Fruit fly (Drosophila melanogaster) whole organism, embryonic: ENCODE data around the gene CG33181.

Experiments
- Asciz ChIP-seq: fragments of 200-800 bp; sonication (Bioruptor generic); optimal IDR thresholded peaks from 2 replicates; lab custom pipeline; 2017; ENCODE audit warnings: missing biosample characterization, mild to moderate bottlenecking, missing genetic modification characterization, missing genetic modification reagents
- Atf-2 ChIP-seq: fragments of 200-800 bp; sonication (Bioruptor generic); optimal IDR thresholded peaks from 2 replicates; lab custom pipeline; 2016; ENCODE audit warnings: missing biosample characterization, missing genetic modification characterization
- CG10366 ChIP-seq: fragments of 200-800 bp; sonication (Bioruptor generic); IDR thresholded peaks from 2 replicates; pipeline ENCODE4 v1.3.6; 2022; ENCODE audit warnings: missing biosample characterization, missing genetic modification characterization
- CG11456 ChIP-seq: fragments of 200-800 bp; sonication (Bioruptor generic); IDR thresholded peaks from 3 replicates; pipeline ENCODE4 v1.3.6; 2022; ENCODE audit warnings: missing biosample characterization, missing genetic modification characterization
- CG12299 ChIP-seq: fragments of 200-800 bp; sonication (Bioruptor generic); optimal IDR thresholded peaks from 2 replicates; lab custom pipeline; 2018; ENCODE audit warnings: missing biosample characterization, mild to moderate bottlenecking, missing genetic modification characterization
- CG12659 ChIP-seq: fragments of 200-800 bp; sonication (Bioruptor generic); optimal IDR thresholded peaks from 3 replicates; lab custom pipeline; 2017; ENCODE audit warnings: mild to moderate bottlenecking, missing biosample characterization, missing genetic modification reagents, missing genetic modification characterization
- CG12769 ChIP-seq: fragments of 200-800 bp; sonication (Bioruptor generic); optimal IDR thresholded peaks from 2 replicates; lab custom pipeline; 2019; ENCODE audit warnings: missing biosample characterization, mild to moderate bottlenecking, missing genetic modification characterization, moderate library complexity
- CG15269 ChIP-seq: fragments of 200-800 bp; sonication (Bioruptor generic); optimal IDR thresholded peaks from 2 replicates; lab custom pipeline; 2018; ENCODE audit warnings: missing biosample characterization, mild to moderate bottlenecking, missing genetic modification characterization, moderate library complexity
- CG17359 ChIP-seq: fragments of 200-800 bp; sonication (Bioruptor generic); optimal IDR thresholded peaks from 3 replicates; lab custom pipeline; 2018; ENCODE audit warnings: missing biosample characterization, mild to moderate bottlenecking, missing genetic modification characterization, moderate library complexity
- CG2199 ChIP-seq: fragments of 200-800 bp; sonication (Bioruptor generic); IDR thresholded peaks from 3 replicates; pipeline ENCODE4 v1.3.6; 2022; ENCODE audit warnings: missing biosample characterization, missing genetic modification characterization
- CG30020 ChIP-seq: fragments of 200-800 bp; optimal IDR thresholded peaks from 2 replicates; lab custom pipeline; 2019; ENCODE audit warnings: missing biosample characterization, mild to moderate bottlenecking, missing genetic modification characterization, moderate library complexity
- CG3995 ChIP-seq: fragments of 200-800 bp; sonication (Bioruptor generic); optimal IDR thresholded peaks from 3 replicates; lab custom pipeline; 2016; ENCODE audit warnings: missing biosample characterization, missing genetic modification characterization
- CG4282 ChIP-seq: fragments of 200-800 bp; sonication (Bioruptor generic); optimal IDR thresholded peaks from 2 replicates; lab custom pipeline; 2016; ENCODE audit warnings: missing biosample characterization, missing genetic modification characterization
- CG4617 ChIP-seq: fragments of 200-800 bp; sonication (Bioruptor generic); optimal IDR thresholded peaks from 3 replicates; lab custom pipeline; 2016; ENCODE audit warnings: missing biosample characterization, missing genetic modification characterization, borderline replicate concordance
- CG8478 ChIP-seq: fragments of >200 bp; optimal IDR thresholded peaks from 2 replicates; lab custom pipeline; 2018
- CG9797 ChIP-seq: fragments of 200-800 bp; sonication (Bioruptor generic); optimal IDR thresholded peaks from 3 replicates; lab custom pipeline; 2018; ENCODE audit warnings: missing biosample characterization, mild to moderate bottlenecking, missing genetic modification characterization
- CHES-1-like ChIP-seq: fragments of 200-800 bp; sonication (Bioruptor generic); optimal IDR thresholded peaks from 2 replicates; lab custom pipeline; 2016; ENCODE audit warnings: missing biosample characterization, missing genetic modification characterization
- Camta ChIP-seq: fragments of 200-800 bp; sonication (Bioruptor generic); optimal IDR thresholded peaks from 2 replicates; lab custom pipeline; 2016; ENCODE audit warnings: missing biosample characterization, missing genetic modification characterization
- Chrac-16 ChIP-seq: fragments of 200-800 bp; sonication (Bioruptor generic); optimal IDR thresholded peaks from 3 replicates; lab custom pipeline; 2016; ENCODE audit warnings: missing biosample characterization, missing genetic modification characterization
- Eip74EF ChIP-seq, 2 experiments: fragments of 200-800 bp in 1 of 2; fragments of >200 bp in 1 of 2; sonication (Bioruptor generic) in 1 of 2; optimal IDR thresholded peaks; 2 replicates each; lab custom pipeline; 2017 to 2019; ENCODE audit warnings: missing biosample characterization in 2 of 2, missing genetic modification characterization in 2 of 2, mild to moderate bottlenecking in 1 of 2, moderate library complexity in 1 of 2
- GATAe ChIP-seq: fragments of 200-800 bp; sonication (Bioruptor generic); conservative IDR thresholded peaks from 2 replicates; pipeline ENCODE4 v1.3.6; 2022; ENCODE audit warnings: missing biosample characterization, missing genetic modification characterization
- HmgZ ChIP-seq: fragments of 200-800 bp; sonication (Bioruptor generic); optimal IDR thresholded peaks from 2 replicates; lab custom pipeline; 2018; ENCODE audit warnings: missing biosample characterization, mild to moderate bottlenecking, missing genetic modification characterization
- MTF-1 ChIP-seq: fragments of 200-800 bp; sonication (Bioruptor generic); optimal IDR thresholded peaks from 2 replicates; lab custom pipeline; 2018; ENCODE audit warnings: missing biosample characterization, mild to moderate bottlenecking, missing genetic modification characterization, borderline replicate concordance
- Oaz ChIP-seq: fragments of 200-800 bp; sonication (Bioruptor generic); IDR thresholded peaks from 2 replicates; pipeline ENCODE4 v1.3.6; 2022; ENCODE audit warnings: missing biosample characterization, missing genetic modification characterization
- Sox102F ChIP-seq: fragments of 200-800 bp; sonication (Bioruptor generic); optimal IDR thresholded peaks from 2 replicates; lab custom pipeline; 2018; ENCODE audit warnings: missing biosample characterization, mild to moderate bottlenecking, missing genetic modification characterization, moderate library complexity
- aop ChIP-seq: fragments of 200-800 bp; sonication (Bioruptor generic); IDR thresholded peaks from 2 replicates; pipeline ENCODE4 v1.3.6; 2022; ENCODE audit warnings: missing biosample characterization, missing genetic modification characterization
- ara ChIP-seq: fragments of 200-800 bp; sonication (Bioruptor generic); IDR thresholded peaks from 2 replicates; pipeline ENCODE4 v1.3.6; 2022; ENCODE audit warnings: missing biosample characterization, missing genetic modification characterization
- dpn ChIP-seq, 2 experiments: fragments of 200-800 bp; sonication (Bioruptor generic); optimal IDR thresholded peaks; 3 replicates each; lab custom pipeline; 2016; ENCODE audit warnings: missing biosample characterization in 2 of 2, missing genetic modification characterization in 2 of 2
- en ChIP-seq: fragments of 200-800 bp; sonication (Bioruptor generic); optimal IDR thresholded peaks from 2 replicates; lab custom pipeline; 2016; ENCODE audit warnings: missing biosample characterization, missing genetic modification characterization
- fru ChIP-seq: fragments of >200 bp; optimal IDR thresholded peaks from 2 replicates; lab custom pipeline; 2017
- gcm2 ChIP-seq: fragments of 200-800 bp; sonication (Bioruptor generic); optimal IDR thresholded peaks from 2 replicates; lab custom pipeline; 2016; ENCODE audit warnings: missing biosample characterization, missing genetic modification characterization
- grau ChIP-seq: fragments of 200-800 bp; optimal IDR thresholded peaks from 3 replicates; lab custom pipeline; 2019; ENCODE audit warnings: missing biosample characterization, mild to moderate bottlenecking, missing genetic modification characterization, moderate library complexity
- grn ChIP-seq: fragments of 200-800 bp; sonication (Bioruptor generic); optimal IDR thresholded peaks from 3 replicates; lab custom pipeline; 2017; ENCODE audit warnings: missing biosample characterization, missing genetic modification characterization
- gro ChIP-seq: fragments of 200-800 bp; sonication (Bioruptor generic); optimal IDR thresholded peaks from 2 replicates; lab custom pipeline; 2016; ENCODE audit warnings: missing biosample characterization, missing genetic modification characterization
- hbn ChIP-seq: fragments of 200-800 bp; sonication (Bioruptor generic); IDR thresholded peaks from 2 replicates; pipeline ENCODE4 v1.3.6; 2022; ENCODE audit warnings: missing biosample characterization, missing genetic modification characterization; ENCODE audit not compliant: partially characterized antibody
- knrl ChIP-seq: fragments of 200-800 bp; sonication (Bioruptor generic); IDR thresholded peaks from 3 replicates; pipeline ENCODE4 v1.3.6; 2022; ENCODE audit warnings: missing biosample characterization, missing genetic modification characterization; ENCODE audit not compliant: partially characterized antibody
- lola ChIP-seq, 3 experiments: fragments of >200 bp in 2 of 3; fragments of 200-800 bp in 1 of 3; sonication (Bioruptor generic) in 1 of 3; optimal IDR thresholded peaks; 2 replicates each; lab custom pipeline; 2017 to 2019; ENCODE audit warnings: missing biosample characterization in 3 of 3, missing genetic modification characterization in 3 of 3, mild to moderate bottlenecking in 1 of 3, moderate library complexity in 1 of 3
- mam ChIP-seq: fragments of 200-800 bp; sonication (Bioruptor generic); optimal IDR thresholded peaks from 3 replicates; lab custom pipeline; 2016; ENCODE audit warnings: missing biosample characterization, missing genetic modification characterization
- mld ChIP-seq: fragments of 200-800 bp; sonication (Bioruptor generic); IDR thresholded peaks from 3 replicates; pipeline ENCODE4 v1.3.6; 2022; ENCODE audit warnings: missing biosample characterization, missing genetic modification characterization; ENCODE audit not compliant: partially characterized antibody
- pita ChIP-seq: fragments of 200-800 bp; sonication (Bioruptor generic); optimal IDR thresholded peaks from 2 replicates; lab custom pipeline; 2017; ENCODE audit warnings: missing biosample characterization, mild to moderate bottlenecking, missing genetic modification characterization
- pum ChIP-seq: fragments of 200-800 bp; sonication (Bioruptor generic); optimal IDR thresholded peaks from 2 replicates; lab custom pipeline; 2016; ENCODE audit warnings: missing biosample characterization, missing genetic modification characterization
- repo ChIP-seq: fragments of 200-800 bp; sonication (Bioruptor generic); optimal IDR thresholded peaks from 2 replicates; lab custom pipeline; 2016; ENCODE audit warnings: missing biosample characterization, missing genetic modification characterization
- slp2 ChIP-seq: fragments of 200-800 bp; sonication (Bioruptor generic); optimal IDR thresholded peaks from 2 replicates; lab custom pipeline; 2016; ENCODE audit warnings: missing biosample characterization, missing genetic modification characterization
- sob ChIP-seq: fragments of 200-800 bp; sonication (Bioruptor generic); IDR thresholded peaks from 2 replicates; pipeline ENCODE4 v1.3.6; 2022; ENCODE audit warnings: missing biosample characterization, missing genetic modification characterization
- ssp ChIP-seq: fragments of 200-800 bp; sonication (Bioruptor generic); IDR thresholded peaks from 2 replicates; pipeline ENCODE4 v1.3.6; 2022; ENCODE audit warnings: missing biosample characterization, missing genetic modification characterization
- stwl ChIP-seq: fragments of 200-800 bp; sonication (Bioruptor generic); optimal IDR thresholded peaks from 3 replicates; lab custom pipeline; 2018; ENCODE audit warnings: missing biosample characterization, mild to moderate bottlenecking, missing genetic modification characterization, moderate library complexity
- tio ChIP-seq: fragments of 200-800 bp; sonication (Bioruptor generic); optimal IDR thresholded peaks from 2 replicates; lab custom pipeline; 2017; ENCODE audit warnings: missing biosample characterization, missing genetic modification characterization, inconsistent platforms
- vvl ChIP-seq: fragments of 200-800 bp; sonication (Bioruptor generic); IDR thresholded peaks from 2 replicates; pipeline ENCODE4 v1.3.6; 2022; ENCODE audit warnings: missing biosample characterization, missing genetic modification characterization
- zen2 ChIP-seq: fragments of 200-800 bp; sonication (Bioruptor generic); IDR thresholded peaks from 3 replicates; pipeline ENCODE4 v1.3.6; 2022; ENCODE audit warnings: missing biosample characterization, missing genetic modification characterization; ENCODE audit not compliant: partially characterized antibody
- zfh1 ChIP-seq: fragments of 200-800 bp; sonication (Bioruptor generic); IDR thresholded peaks from 3 replicates; pipeline ENCODE4 v1.3.6; 2022; ENCODE audit warnings: missing biosample characterization, missing genetic modification characterization

Gene CG33181

DNA sequence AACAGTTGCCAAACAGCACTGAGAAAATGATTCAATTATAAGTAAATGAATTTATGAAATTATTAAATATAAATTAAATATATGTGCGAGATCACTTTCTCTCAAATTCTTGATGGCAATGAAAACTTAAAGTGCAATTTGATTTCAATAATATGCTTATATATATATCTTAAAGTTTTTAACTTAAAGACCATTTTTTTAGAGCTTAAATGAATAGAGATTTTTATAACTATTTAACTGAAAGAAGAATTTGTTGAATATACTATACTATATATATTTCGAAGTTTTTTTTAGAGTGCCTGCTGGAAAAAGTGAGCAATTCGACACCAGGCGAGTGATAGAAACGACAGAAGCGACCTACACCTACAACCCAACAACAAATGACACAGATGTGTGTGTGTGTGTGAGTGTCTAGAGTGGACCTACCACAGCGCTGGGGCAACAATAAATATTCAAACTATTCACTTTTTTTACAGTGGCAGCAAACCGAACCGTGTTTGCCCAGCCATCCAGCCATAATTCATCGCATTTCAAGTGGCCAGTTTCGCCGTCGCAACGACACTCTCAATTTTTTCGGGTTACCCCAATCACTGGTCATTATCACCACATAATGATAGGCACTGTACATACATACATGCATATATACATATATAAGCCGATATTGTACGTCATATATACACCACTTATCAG is 44.1 kb upstream of the CG33181 start (continued):
- peak; percentile 36; the same call in 1 of the 2 replicates for TF ChIP-seq vvl (GFP tag; lab: Robert Waterston, UW)
- 0 out of 2 replicates have a peak, but pooled peaks have one; percentile 17 for TF ChIP-seq GATAe
- peak; percentile 57 for TF ChIP-seq CG15269
- no peak for TF ChIP-seq grn (GFP tag; lab: Kevin White, UChicago)
- no peak for TF ChIP-seq tio (GFP tag; lab: Kevin White, UChicago)
- TF ChIP-seq CG12659 (GFP tag; lab: Kevin White, UChicago), result peak; percentile 46
- TF ChIP-seq CG4282 (GFP tag; lab: Kevin White, UChicago), result no peak
- TF ChIP-seq CG30020 (tag; lab: Kevin White, UChicago), result peak; percentile 27
- no peak for TF ChIP-seq dpn (GFP tag; optimal IDR thresholded peaks at IDR 0.05; lab: Kevin White, UChicago)
- peak; percentile 72 for TF ChIP-seq Sox102F (GFP tag; lab: Kevin White, UChicago)
- no peak for TF ChIP-seq CHES-1-like (GFP tag; lab: Kevin White, UChicago)
- TF ChIP-seq slp2 (GFP tag; lab: Kevin White, UChicago), result no peak
- TF ChIP-seq CG3995 (GFP tag; lab: Kevin White, UChicago), result no peak
- TF ChIP-seq sob (GFP tag; lab: Robert Waterston, UW), result no peak
- 0 out of 3 replicates have a peak, but pooled peaks have one; percentile 30 for TF ChIP-seq CG2199
- TF ChIP-seq MTF-1 (GFP tag; lab: Kevin White, UChicago), result no peak
- no peak for TF ChIP-seq knrl (GFP tag; lab: Robert Waterston, UW)
- peak; percentile 29; the same call in 1 of the 2 replicates for TF ChIP-seq Oaz (GFP tag; lab: Robert Waterston, UW)
- no peak for TF ChIP-seq CG8478 (lab: Kevin White, UChicago)
- TF ChIP-seq ara (GFP tag; lab: Robert Waterston, UW), result no peak
- peak; percentile 33 for TF ChIP-seq HmgZ (tag; lab: Kevin White, UChicago)
- no peak for TF ChIP-seq pita (GFP tag; lab: Kevin White, UChicago)
- TF ChIP-seq aop (GFP tag; lab: Robert Waterston, UW), result no peak
- no peak for TF ChIP-seq zfh1 (GFP tag; lab: Robert Waterston, UW)
- TF ChIP-seq CG4617, result no peak
- peak; percentile 60 for TF ChIP-seq CG17359
- peak; percentile 81 for TF ChIP-seq grau (tag; lab: Kevin White, UChicago)
- no peak for TF ChIP-seq zen2 (GFP tag; lab: Robert Waterston, UW)
- TF ChIP-seq Atf-2 (GFP tag; lab: Kevin White, UChicago), result no peak
- no peak for TF ChIP-seq Chrac-16 (GFP tag; lab: Kevin White, UChicago)
- no peak for TF ChIP-seq hbn (GFP tag; lab: Robert Waterston, UW)
- TF ChIP-seq mld, result no peak
- no peak for TF ChIP-seq Camta (GFP tag; lab: Kevin White, UChicago)
- TF ChIP-seq CG9797 (GFP tag; lab: Kevin White, UChicago), result no peak
- no peak for TF ChIP-seq ssp (GFP tag; lab: Robert Waterston, UW)
- no peak for TF ChIP-seq gro (GFP tag; lab: Kevin White, UChicago)
- no peak for TF ChIP-seq gcm2
- no peak for TF ChIP-seq pum (GFP tag; lab: Kevin White, UChicago)
- TF ChIP-seq en (GFP tag; lab: Kevin White, UChicago), result no peak
- TF ChIP-seq lola (GFP tag; optimal IDR thresholded peaks at IDR 0.05; lab: Kevin White, UChicago), result peak in 1 of 3 experiments; percentile 83
- no peak for TF ChIP-seq CG11456 (GFP tag; lab: Robert Waterston, UW)
- TF ChIP-seq CG12299 (tag; lab: Kevin White, UChicago), result no peak
- no peak; the same call in 1 of the 2 replicates for TF ChIP-seq CG10366 (GFP tag; lab: Robert Waterston, UW)
- TF ChIP-seq mam (GFP tag; lab: Kevin White, UChicago), result no peak
- no peak for TF ChIP-seq stwl (tag; lab: Kevin White, UChicago)
- peak; percentile 48 for TF ChIP-seq CG12769
- TF ChIP-seq fru, result no peak
- no peak for TF ChIP-seq Asciz (GFP tag; lab: Kevin White, UChicago)
- no peak for TF ChIP-seq repo (GFP tag; lab: Kevin White, UChicago)
- TF ChIP-seq Eip74EF (GFP tag; optimal IDR thresholded peaks at IDR 0.05; lab: Kevin White, UChicago), result no peak
